Worm (Caenorhabditis elegans) whole organism, early embryonic: Measurements from ENCODE around the gene fog-2.

Experiments used
- B0310.2 ChIP-seq: sonication (generic microtip); optimal IDR thresholded peaks from 2 replicates; lab custom pipeline; 2016; ENCODE audit warnings: mild to moderate bottlenecking, missing genetic modification characterization, missing compliant biosample characterization
- F13C5.2 ChIP-seq: sonication (generic microtip); optimal IDR thresholded peaks from 2 replicates; lab custom pipeline; 2017; ENCODE audit warnings: mild to moderate bottlenecking, missing genetic modification characterization, inconsistent platforms, missing compliant biosample characterization
- aly-1 ChIP-seq: sonication (generic microtip); optimal IDR thresholded peaks from 2 replicates; lab custom pipeline; 2016; ENCODE audit warnings: missing genetic modification characterization, missing compliant biosample characterization
- ama-1 ChIP-seq: fragments of 150-350 bp; optimal IDR thresholded peaks from 2 replicates; lab custom pipeline; 2014
- flt-1 ChIP-seq: fragments of 200-800 bp; sonication (Bioruptor generic); IDR thresholded peaks from 2 replicates; pipeline ENCODE4 v1.3.6; 2022; ENCODE audit warnings: missing genetic modification characterization, missing compliant biosample characterization
- hnd-1 ChIP-seq: sonication (generic microtip); optimal IDR thresholded peaks from 2 replicates; lab custom pipeline; 2016; ENCODE audit warnings: missing genetic modification characterization, missing compliant biosample characterization
- pes-1 ChIP-seq: fragments of 200-800 bp; sonication (Bioruptor generic); IDR thresholded peaks from 2 replicates; pipeline ENCODE4 v1.3.6; 2022; ENCODE audit warnings: missing genetic modification reagents, missing genetic modification characterization, missing compliant biosample characterization
- tbx-11 ChIP-seq: fragments of 200-800 bp; sonication (Bioruptor generic); IDR thresholded peaks from 2 replicates; pipeline ENCODE4 v1.3.6; 2022; ENCODE audit warnings: missing genetic modification characterization, missing compliant biosample characterization
- tra-4 ChIP-seq: sonication (generic microtip); optimal IDR thresholded peaks from 2 replicates; lab custom pipeline; 2017; ENCODE audit warnings: missing genetic modification characterization, missing compliant biosample characterization

DNA sequence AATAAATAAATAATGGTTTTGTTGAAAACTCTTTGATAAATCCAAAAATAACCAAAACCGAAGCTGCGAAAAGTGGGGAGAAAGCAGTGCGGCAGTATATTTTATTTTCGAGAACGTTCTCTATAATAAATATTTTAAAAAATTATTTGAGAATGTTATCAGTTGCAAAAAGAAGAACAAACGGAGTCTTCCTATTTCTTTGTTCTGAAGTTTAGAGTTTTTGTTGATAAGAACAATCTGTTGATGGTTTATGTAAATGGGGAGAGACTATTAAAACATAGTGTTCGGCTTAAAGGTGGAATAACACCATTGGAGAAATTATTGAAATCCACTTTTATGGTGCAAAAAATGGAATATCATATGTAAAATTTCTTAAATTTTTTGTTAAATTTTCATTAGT, 14.0 kb downstream of the fog-2 start:
- TF ChIP-seq ama-1 (no peak), flt-1 (GFP tag; lab: Robert Waterston, UW) (no peak), pes-1 (GFP tag; lab: Robert Waterston, UW) (no peak), tra-4 (tag; lab: Kevin White, UChicago) (no peak), aly-1 (tag; lab: Kevin White, UChicago) (no peak), B0310.2 (tag; lab: Kevin White, UChicago) (no peak), F13C5.2 (tag; lab: Kevin White, UChicago) (no peak), tbx-11 (GFP tag; lab: Robert Waterston, UW) (no peak), hnd-1 (tag; lab: Kevin White, UChicago) (no peak)
